Worm (Caenorhabditis elegans): ENCODE measurements around the gene srh-216.

- no peak for TF ChIP-seq him-1 (tag; optimal IDR thresholded peaks at IDR 0.05)
- TF ChIP-seq dao-5 (tag; optimal IDR thresholded peaks at IDR 0.05) = no peak
- no peak for TF ChIP-seq W03F9.2 (tag; optimal IDR thresholded peaks at IDR 0.05)
Measured at ce11 chrV:16779971-16780370, 47.4 kb downstream of the srh-216 start.

Measured in whole organism, L4/young adult.